Fruit fly (Drosophila melanogaster) S2 (cell line): ENCODE data around the gene CG10631.

Experiments used
- CG8478 ChIP-seq: fragments of >200 bp; optimal IDR thresholded peaks from 2 replicates; lab custom pipeline; 2018
- CTCF ChIP-seq, 2 experiments: fragments of >200 bp; optimal IDR thresholded peaks; 2 replicates each; lab custom pipeline; 2018

The CG10631 gene

DNA sequence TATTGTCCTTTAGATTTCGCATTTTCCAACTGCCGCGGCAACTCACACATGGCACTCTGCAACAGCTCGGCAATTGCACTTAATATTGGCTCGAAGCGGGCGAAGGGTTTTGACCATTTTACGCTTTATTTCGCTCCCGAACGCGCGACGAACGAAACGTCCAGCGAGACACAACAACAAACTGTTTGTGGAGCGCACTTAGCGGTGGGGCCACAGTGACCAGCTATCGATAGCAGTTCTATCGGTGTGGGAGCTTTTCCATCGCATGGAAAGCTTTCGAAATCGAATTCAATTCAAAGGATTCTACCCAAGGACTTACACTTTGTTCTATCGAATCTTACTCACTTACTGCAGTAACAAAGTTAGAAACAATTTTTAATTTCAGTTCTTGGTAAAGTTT lies at the start of gene CG10631:
CG10631 (minus strand) TSS at position 189 of the 400 bp plus-strand sequence.
- TF ChIP-seq CTCF (optimal IDR thresholded peaks at IDR 0.05; lab: Kevin White, UChicago) (no peak), CG8478 (lab: Kevin White, UChicago) (no peak)

DNA sequence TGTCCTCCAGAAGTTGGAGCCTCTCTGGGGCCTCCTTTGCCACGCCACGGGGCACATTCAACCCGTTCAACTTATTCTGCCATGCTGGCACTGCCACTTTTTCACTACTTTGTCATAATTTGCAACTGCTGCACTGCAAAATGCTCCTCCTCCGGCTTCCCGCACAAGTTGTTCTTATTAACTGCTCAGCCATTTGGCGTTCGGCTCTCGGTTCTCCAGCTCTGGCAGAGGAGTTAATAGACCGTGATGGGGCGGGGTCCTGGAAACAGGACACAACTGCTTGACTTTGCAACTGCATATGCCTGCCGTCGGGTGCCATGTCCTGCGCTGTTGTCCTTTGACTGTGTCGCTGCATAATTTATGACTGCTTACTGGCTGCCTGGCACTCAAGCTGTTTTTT lies 48.3 kb upstream of the CG10631 start:
- TF ChIP-seq CG8478 (lab: Kevin White, UChicago) (no peak), CTCF (optimal IDR thresholded peaks at IDR 0.05; lab: Kevin White, UChicago) (no peak)

DNA sequence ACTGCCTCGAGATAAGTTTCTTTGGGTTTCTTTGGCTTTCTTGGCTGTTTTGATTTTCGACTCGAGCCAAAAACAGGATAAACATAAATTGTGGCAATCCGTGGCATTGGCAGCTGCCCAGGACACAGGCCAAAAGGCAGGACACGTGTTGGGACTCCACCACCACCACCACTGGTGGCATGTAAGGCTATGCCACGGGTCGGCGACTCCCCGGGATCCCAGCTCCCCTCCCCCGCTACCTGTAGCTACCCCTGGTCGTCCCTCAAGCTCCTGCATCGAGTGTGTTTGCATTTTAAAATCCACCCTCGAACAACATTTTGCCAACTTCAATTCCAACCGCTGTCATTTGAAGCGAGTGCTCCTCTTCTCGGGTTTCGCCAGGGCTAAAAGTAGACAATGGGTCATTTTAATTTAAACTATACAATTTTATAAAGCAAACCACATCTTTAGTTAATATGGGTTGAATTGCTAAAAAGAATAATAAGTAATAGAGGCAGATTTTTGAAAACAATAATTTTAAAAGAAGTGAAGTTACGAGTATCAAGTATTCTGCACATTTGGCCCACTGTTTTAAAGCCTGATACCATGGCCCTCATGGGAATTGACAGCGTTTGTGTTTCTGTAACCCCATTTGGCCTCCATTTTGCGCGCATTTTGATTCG lies 45.4 kb upstream of the CG10631 start:
- no peak for TF ChIP-seq CTCF (optimal IDR thresholded peaks at IDR 0.05; lab: Kevin White, UChicago)
- TF ChIP-seq CG8478 (lab: Kevin White, UChicago): no peak

DNA sequence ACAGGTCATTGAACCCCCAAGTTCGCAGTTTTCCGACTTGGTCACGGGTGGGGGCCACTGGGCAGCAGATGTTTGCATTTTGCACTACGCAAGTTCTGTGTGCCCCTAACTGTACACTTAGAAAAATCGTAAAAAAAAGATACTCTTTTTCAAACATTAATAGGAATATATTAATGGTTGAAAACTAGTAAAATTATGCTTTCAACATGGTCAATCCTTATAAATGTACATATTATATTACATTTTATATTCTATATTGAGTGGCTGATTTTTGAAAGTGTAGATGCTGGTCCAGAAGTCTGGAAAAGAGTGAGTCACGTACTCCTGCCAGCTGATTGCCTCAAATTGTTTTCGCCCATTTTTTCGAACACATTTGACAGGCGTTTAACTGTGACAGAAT lies 44.0 kb upstream of the CG10631 start:
- no peak for TF ChIP-seq CTCF (optimal IDR thresholded peaks at IDR 0.05; lab: Kevin White, UChicago)
- no peak for TF ChIP-seq CG8478 (lab: Kevin White, UChicago)

DNA sequence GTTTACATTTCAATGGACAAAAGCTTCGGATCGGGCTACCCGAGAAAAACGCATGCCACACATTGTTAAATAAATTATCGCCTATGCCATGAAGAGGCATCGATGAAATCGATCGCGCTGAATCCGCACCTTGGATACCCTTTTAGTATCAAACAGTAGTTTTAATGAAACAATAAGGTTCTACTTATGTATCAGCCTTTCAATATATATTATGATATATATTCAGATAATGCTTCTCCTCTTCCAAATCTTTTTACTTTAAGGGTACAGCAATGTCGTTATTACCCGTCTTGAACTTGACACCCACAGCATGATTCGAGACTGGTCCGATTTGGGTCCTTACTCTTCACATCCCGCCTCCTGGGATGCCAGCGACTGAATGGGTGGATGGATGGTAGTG lies 43.2 kb upstream of the CG10631 start:
- no peak for TF ChIP-seq CG8478 (lab: Kevin White, UChicago)
- TF ChIP-seq CTCF (optimal IDR thresholded peaks at IDR 0.05; lab: Kevin White, UChicago): no peak

DNA sequence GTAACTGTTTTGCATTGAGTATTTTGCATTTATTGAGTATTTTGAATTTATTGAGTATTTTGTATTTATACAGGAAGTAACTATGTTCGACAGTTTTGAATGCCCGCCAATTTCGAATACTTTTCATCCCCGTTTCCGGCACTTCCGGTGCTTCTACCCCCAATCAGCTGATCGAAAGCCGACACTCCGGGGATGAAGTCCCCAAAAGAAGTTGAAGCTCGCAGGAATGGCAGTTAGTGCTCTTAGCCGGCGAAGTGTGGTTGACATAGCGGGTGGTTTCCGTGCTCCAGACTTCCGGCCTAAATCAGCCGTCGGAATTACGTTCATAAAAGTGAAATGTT lies 39.4 kb upstream of the CG10631 start, which contains the start of gene sick:
sick (plus strand) TSS at position 255 of the 341 bp plus-strand sequence.
- TF ChIP-seq CTCF (optimal IDR thresholded peaks at IDR 0.05; lab: Kevin White, UChicago) (no peak), CG8478 (lab: Kevin White, UChicago) (no peak)

DNA sequence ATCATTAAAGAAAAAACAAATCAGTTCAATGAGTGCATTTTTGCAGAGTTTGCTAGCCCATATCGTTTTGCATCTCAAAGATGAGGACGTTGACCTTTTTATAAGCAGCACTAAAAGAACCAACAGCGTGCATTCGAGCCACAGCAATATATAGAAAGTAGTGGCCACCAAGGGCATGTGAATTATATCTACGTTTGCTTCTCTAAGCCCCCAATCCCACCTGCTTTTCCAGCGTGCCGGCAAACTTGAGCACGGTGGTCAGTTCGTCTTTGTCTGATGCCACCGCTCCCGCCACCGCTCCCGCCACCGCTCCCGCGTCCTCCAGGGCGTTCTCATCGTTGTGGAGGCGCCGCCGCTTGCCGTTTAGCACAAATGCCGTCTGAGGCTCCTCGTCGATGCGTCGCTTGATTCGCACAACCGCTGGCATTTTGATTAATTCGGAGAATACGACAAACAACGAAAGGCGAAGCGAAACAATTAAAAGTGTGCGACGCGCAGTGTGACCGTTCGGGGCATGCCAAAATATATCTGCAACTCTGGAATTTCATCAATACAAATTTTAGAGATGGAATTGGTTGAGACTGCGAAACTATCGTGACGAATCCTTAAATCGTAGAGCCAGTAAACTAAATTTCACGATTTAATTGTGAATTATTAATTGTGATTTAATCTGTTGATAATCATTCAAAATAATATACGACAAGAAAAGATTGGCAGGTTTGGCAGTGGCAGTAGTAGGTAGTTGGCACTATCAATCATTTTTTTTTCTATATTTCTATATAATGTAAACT lies 38.8 kb upstream of the CG10631 start:
- TF ChIP-seq CTCF (optimal IDR thresholded peaks at IDR 0.05; lab: Kevin White, UChicago) (peak in 1 of 2 experiments; percentile 27), CG8478 (lab: Kevin White, UChicago) (no peak)

DNA sequence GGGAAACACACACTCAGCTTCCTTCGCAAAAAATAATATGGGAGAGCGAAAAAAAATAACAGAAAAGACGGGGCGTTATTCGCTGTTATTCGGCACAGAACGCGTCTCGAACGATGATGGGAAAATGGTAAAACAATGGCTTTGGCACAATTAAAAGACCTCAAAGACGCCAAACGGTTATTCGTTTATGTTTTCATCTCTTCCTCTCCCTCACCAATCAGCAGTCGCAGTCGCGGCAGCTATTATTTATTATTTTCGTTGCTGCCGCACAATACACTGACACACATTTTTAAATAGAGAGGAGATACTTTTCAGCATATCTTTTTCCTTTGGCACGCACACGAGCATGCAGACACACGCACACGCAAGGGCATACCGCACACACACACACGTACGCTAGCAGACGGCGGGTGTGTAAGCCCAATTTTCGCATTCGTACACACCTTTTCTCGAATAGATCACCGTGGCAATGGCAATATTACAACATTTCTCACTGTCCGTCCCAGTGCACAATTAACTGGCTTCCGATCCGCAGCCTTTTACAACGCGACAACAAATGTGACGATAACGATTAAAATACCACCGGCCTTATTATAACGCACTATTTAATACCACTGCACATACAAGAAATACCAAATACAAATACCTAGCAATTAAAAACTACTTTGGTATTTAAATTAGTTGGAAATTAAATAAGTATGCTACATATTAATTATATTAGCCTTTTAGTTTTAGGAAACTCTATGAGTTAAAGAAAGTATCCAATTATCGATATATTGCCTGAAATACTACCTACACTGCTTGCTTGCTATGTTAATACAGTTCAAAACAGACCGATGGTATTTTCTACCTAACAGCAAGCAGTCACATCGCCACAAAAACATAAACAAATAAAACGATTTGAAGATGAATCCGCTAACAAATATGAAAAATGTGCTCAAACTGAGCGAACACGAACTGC lies 34.9 kb upstream of the CG10631 start, which contains the start of the genes CdGAPr and CG10466:
CdGAPr (minus strand) TSS at position 562 of the 961 bp plus-strand sequence.
CG10466 (plus strand) TSS at position 784 of the 961 bp plus-strand sequence.
- TF ChIP-seq CG8478 (lab: Kevin White, UChicago) (no peak), CTCF (optimal IDR thresholded peaks at IDR 0.05; lab: Kevin White, UChicago) (no peak)

DNA sequence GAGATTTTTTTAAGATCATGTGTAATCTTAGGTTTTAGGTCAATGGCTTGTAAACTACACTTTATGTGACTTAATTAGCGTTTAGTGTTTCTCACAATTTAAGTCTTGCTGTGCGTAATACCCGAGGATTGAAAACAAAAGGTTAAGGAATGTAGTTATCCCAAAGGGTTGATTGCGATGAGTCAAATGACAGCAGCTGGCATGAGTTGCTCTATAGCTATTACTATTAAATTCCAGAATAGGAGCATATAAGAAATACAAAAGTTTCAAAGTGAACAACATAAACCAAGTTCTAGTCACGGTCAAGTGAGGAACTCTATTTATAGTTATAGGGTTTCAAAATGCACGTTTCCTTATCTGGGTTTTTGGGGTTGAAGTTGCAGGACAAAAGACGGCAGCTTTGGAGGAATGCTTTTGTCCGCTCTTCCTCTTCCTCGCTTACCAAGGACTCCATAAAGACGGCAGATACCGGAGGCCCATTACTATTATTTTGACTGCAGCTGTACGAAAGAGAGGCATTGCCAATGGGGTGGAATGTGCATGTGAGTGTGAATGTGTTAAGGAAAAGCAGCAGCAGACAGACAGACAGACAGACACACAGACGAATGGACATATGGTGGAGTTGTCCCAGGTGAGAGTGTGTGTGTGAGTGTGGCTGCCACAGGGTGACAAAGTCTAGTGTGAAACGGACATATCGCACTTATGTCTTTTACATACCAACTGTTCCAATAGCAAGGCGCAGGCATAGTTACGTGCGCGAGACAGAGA lies 34.0 kb upstream of the CG10631 start:
- TF ChIP-seq CG8478 (lab: Kevin White, UChicago) (no peak), CTCF (optimal IDR thresholded peaks at IDR 0.05; lab: Kevin White, UChicago) (no peak)

DNA sequence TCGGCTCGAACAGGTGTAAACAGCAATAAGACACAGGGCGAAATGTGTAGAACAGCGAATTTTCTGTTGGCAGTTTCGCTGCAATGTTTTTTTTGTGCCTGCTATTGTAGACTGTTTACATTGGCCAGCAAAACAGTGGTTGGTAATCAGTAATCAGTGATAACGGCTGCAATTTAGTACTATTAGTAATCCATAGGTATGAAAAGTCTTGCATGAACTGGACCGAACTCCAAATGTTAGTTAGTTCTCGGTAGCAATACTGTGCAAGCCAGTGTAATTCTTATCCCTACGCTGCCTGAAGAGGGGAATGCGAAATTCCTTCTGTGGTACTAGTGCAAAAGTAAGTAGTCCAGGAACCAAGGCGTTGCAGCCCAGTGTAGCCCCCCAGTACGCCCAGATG lies 32.0 kb upstream of the CG10631 start:
- TF ChIP-seq CTCF (optimal IDR thresholded peaks at IDR 0.05; lab: Kevin White, UChicago): no peak
- TF ChIP-seq CG8478 (lab: Kevin White, UChicago): no peak

DNA sequence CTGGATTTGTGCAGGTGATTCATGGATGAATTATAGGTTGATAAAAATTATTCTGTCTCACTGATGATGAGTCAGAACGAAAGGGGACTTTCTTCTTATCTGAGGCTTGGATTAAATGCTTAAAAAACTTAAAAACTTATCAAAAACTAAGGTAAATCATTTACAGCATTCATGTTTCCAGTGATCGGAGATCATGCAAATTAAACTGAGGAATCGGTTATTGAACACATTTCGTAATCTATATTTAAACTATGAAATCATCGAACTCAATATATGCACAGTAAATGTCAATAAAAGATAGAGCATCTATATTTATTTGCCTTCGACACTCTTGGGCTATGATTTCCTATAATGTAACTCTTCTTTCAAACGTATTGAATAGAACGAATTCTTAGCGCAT lies 31.2 kb upstream of the CG10631 start:
- no peak for TF ChIP-seq CG8478 (lab: Kevin White, UChicago)

DNA sequence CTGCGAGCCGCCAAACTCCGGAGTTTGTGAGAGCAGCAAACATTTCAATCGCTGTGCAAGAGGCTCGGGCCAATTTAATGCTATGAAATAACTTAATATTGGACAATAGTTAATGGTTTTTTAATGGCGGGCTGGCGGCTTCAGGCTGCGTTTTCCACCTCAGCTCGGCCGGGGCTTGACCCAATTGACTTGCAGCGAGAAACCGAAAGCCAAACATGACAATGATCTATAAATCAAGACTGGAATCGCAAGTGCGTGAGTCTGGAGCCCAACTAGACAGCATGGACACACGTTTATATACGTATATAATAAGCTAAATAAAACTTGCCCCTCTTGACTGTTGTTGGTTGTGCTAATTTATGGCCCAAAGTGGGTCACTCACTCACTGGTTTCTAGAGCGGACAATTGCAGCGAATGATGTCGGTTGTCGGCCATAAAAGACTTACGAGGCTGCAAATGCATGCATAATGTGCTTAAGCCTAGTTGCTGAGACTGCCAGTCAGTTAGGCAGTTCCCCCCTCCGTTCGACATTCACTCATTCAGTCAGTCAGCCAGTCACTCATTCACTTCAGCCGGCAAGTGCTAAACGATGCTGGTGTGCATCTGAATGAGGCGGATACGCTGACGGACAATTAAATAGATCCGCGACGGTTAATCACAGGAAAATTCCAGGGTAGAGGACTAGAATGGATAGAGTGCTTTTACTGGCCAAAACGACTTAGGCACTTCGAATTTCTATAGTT lies 28.3 kb upstream of the CG10631 start:
- TF ChIP-seq CG8478 (lab: Kevin White, UChicago) (no peak), CTCF (optimal IDR thresholded peaks at IDR 0.05; lab: Kevin White, UChicago) (no peak)

DNA sequence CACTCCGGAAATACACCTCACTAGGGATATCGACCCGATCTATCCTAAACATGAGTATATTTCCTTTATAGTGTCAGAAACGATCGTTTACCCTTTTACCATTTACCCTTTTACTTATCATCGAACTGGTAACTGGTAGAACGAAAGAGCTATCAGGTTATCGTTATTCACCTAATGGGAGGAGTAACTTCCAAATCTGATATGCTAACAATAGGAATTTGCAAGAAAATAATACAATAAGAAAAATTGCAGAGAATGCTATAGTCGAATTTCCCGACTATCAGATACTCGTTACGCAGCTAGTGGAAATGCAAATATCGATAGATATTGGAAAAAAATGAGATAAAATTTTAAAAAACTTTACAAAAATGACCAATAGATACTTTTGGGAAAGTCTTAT lies 17.6 kb upstream of the CG10631 start:
- TF ChIP-seq CTCF (optimal IDR thresholded peaks at IDR 0.05; lab: Kevin White, UChicago): no peak
- no peak for TF ChIP-seq CG8478 (lab: Kevin White, UChicago)
